Fruit fly (Drosophila melanogaster) whole organism, adult: ENCODE results near the gene Ppat-Dpck.

Experiments used
- CG14711 ChIP-seq: fragments of 200-800 bp; sonication (Bioruptor generic); optimal IDR thresholded peaks from 2 replicates; lab custom pipeline; 2018; ENCODE audit warnings: missing biosample characterization, mild to moderate bottlenecking, missing genetic modification characterization, moderate library complexity
- CG33017 ChIP-seq: fragments of 200-800 bp; sonication (Bioruptor generic); optimal IDR thresholded peaks from 2 replicates; lab custom pipeline; 2018; ENCODE audit warnings: missing biosample characterization, mild to moderate bottlenecking, missing genetic modification characterization, moderate library complexity
- Clk ChIP-seq: fragments of 200-800 bp; sonication (Bioruptor generic); optimal IDR thresholded peaks from 2 replicates; lab custom pipeline; 2017; ENCODE audit warnings: missing biosample characterization, missing genetic modification characterization
- Hr96 ChIP-seq: fragments of 200-800 bp; sonication (Bioruptor generic); optimal IDR thresholded peaks from 2 replicates; lab custom pipeline; 2016; ENCODE audit warnings: missing biosample characterization, missing genetic modification characterization
- kay ChIP-seq: fragments of 200-800 bp; sonication (Bioruptor generic); peaks from one replicate; lab custom pipeline; 2016; ENCODE audit warnings: missing biosample characterization, missing genetic modification characterization, borderline replicate concordance
- tj ChIP-seq: fragments of 200-800 bp; sonication (Bioruptor generic); optimal IDR thresholded peaks from 3 replicates; lab custom pipeline; 2017; ENCODE audit warnings: missing biosample characterization, mild to moderate bottlenecking, missing genetic modification characterization, moderate library complexity
- toe ChIP-seq: fragments of 200-800 bp; sonication (Bioruptor generic); optimal IDR thresholded peaks from 2 replicates; lab custom pipeline; 2016; ENCODE audit warnings: missing biosample characterization, missing genetic modification characterization

DNA sequence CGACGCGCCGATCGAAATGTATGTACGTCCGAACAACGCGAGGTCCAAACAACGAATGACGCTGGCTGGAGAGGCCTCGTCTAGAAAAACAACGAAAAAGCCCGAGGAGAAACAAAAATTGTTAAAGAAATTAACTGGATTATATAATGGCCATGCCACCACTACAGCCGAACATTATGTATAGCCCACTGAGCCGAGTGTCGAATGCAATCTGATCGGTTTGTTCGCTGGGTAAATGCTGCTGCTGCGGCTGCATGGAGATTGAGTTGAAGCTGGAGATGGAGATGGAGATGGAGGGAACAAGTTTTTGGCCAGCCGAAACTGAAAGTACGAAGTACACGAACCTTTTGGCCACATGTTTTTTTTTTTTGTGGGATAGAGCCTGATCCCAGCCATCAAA, 18.0 kb upstream of the Ppat-Dpck start, which contains the start of gene Cralbp:
- TF ChIP-seq toe (GFP tag; lab: Kevin White, UChicago) (no peak), CG33017 (tag; lab: Kevin White, UChicago) (no peak), CG14711 (tag; lab: Kevin White, UChicago) (no peak), tj (GFP tag; lab: Kevin White, UChicago) (no peak), Clk (GFP tag; lab: Kevin White, UChicago) (no peak), kay (GFP tag; lab: Kevin White, UChicago) (no peak), Hr96 (no peak)
